Fruit fly (Drosophila melanogaster): ENCODE data around the gene CG7886.

The CG7886 gene

DNA sequence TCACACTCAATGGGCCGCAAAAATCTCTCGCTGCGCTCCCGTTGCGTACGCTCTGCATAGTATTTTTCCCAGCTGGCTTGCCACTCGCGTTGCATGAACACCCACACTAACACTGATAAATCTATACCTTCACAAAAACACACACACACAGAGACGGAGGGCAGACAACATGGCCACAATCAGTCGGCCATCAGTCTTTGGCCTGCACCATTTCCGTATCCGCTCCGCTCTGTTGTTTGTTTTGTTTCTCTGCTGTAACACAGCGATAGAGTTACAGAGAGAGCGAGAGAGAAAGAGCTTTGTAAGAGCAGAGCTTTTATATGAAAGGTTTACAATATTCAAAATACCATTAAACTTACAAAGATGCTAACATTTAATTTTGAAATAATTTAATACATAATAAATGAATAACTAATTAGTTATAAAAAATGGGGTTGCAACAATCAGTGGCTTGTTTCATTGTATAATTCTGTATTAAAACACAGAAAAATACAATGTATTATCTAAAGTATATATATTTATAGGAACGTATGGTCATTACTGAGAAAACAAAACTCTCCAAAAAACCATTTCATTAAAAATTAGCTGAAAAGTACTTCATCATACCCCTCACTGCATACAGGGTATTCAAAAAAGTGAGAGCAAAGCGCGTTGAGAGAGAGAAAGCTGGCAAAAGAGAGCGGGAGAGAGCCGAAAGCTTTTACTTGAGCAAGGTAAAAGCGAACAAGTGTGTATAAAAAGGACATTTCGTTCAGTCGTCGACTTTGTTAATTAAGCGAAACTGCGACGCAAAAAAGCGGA lies 33.3 kb downstream of the CG7886 start, which contains the start of gene CG14853 (continued):
- TF ChIP-seq mam (GFP tag; optimal IDR thresholded peaks at IDR 0.05) = peak; percentile 39
- peak; percentile 48 for TF ChIP-seq kah (GFP tag; optimal IDR thresholded peaks at IDR 0.05)
- peak; percentile 2 for TF ChIP-seq CG18764 (GFP tag; optimal IDR thresholded peaks at IDR 0.05)
- peak; percentile 30 for TF ChIP-seq CG11723 (GFP tag; optimal IDR thresholded peaks at IDR 0.05)
- no peak for TF ChIP-seq CG11560 (tag; IDR thresholded peaks at IDR 0.05)
- peak; percentile 76 for TF ChIP-seq D19A (tag; optimal IDR thresholded peaks at IDR 0.05)
- peak; percentile 33 for TF ChIP-seq dmrt11E (tag; optimal IDR thresholded peaks at IDR 0.05)
- peak; percentile 47 for TF ChIP-seq CG12744 (GFP tag; optimal IDR thresholded peaks at IDR 0.05)
- TF ChIP-seq B-H1 (GFP tag; IDR thresholded peaks at IDR 0.05) = peak; percentile 71
- no peak for TF ChIP-seq CG3995 (GFP tag; optimal IDR thresholded peaks at IDR 0.05)
- TF ChIP-seq CG10147 (GFP tag; optimal IDR thresholded peaks at IDR 0.05) = no peak
- peak; percentile 22 for TF ChIP-seq Lhr (GFP tag; optimal IDR thresholded peaks at IDR 0.05)
- TF ChIP-seq CG4707 (GFP tag; optimal IDR thresholded peaks at IDR 0.05) = peak; percentile 70
- TF ChIP-seq CG17912 (GFP tag; optimal IDR thresholded peaks at IDR 0.05) = peak; percentile 60
- peak; percentile 67; the same call in 2 of the 3 replicates for TF ChIP-seq ase (GFP tag; IDR thresholded peaks at IDR 0.05)
- peak; percentile 60 for TF ChIP-seq Deaf1 (tag; optimal IDR thresholded peaks at IDR 0.05)
- TF ChIP-seq HHEX (GFP tag; optimal IDR thresholded peaks at IDR 0.05) = peak; percentile 57
- TF ChIP-seq CG11504 (tag; optimal IDR thresholded peaks at IDR 0.05) = peak; percentile 81
- no peak for TF ChIP-seq CG8944 (GFP tag; optimal IDR thresholded peaks at IDR 0.05)
- no peak for TF ChIP-seq ftz-f1 (GFP tag; optimal IDR thresholded peaks at IDR 0.05)
- TF ChIP-seq CG9727 (GFP tag; optimal IDR thresholded peaks at IDR 0.05) = peak; percentile 28
- no peak for TF ChIP-seq her (GFP tag; optimal IDR thresholded peaks at IDR 0.05)
- peak; percentile 81 for TF ChIP-seq caup (GFP tag; optimal IDR thresholded peaks at IDR 0.05; ENCODE audit: severe bottlenecking)
- peak; percentile 40 for TF ChIP-seq trh (GFP tag; optimal IDR thresholded peaks at IDR 0.05)
- TF ChIP-seq slou (GFP tag; optimal IDR thresholded peaks at IDR 0.05) = peak; percentile 68
- TF ChIP-seq Dfd (GFP tag; optimal IDR thresholded peaks at IDR 0.05) = no peak
- TF ChIP-seq gcm2 (GFP tag; optimal IDR thresholded peaks at IDR 0.05) = no peak
- peak in 1 of 2 experiments; percentile 45 for TF ChIP-seq Pdp1 (GFP tag; optimal IDR thresholded peaks at IDR 0.05)
- TF ChIP-seq Fer1 (GFP tag; optimal IDR thresholded peaks at IDR 0.05) = peak; percentile 71
- no peak for TF ChIP-seq CG18476 (GFP tag; optimal IDR thresholded peaks at IDR 0.05)
- TF ChIP-seq NFAT (GFP tag; IDR thresholded peaks at IDR 0.05) = peak; percentile 56; the same call in 1 of the 2 replicates
- TF ChIP-seq gfzf (GFP tag; optimal IDR thresholded peaks at IDR 0.05) = no peak
- peak; percentile 23 for TF ChIP-seq Jarid2 (GFP tag; optimal IDR thresholded peaks at IDR 0.05)
- peak; percentile 61 for TF ChIP-seq Rx (GFP tag; IDR thresholded peaks at IDR 0.05)
- TF ChIP-seq ac (GFP tag; optimal IDR thresholded peaks at IDR 0.05) = no peak
- TF ChIP-seq Opbp (GFP tag; IDR thresholded peaks at IDR 0.05; ENCODE audit: partially characterized antibody) = no peak
- TF ChIP-seq CG43689 (GFP tag; IDR thresholded peaks at IDR 0.05) = peak; percentile 58
- peak; percentile 29 for TF ChIP-seq CG8281 (tag; optimal IDR thresholded peaks at IDR 0.05)
- TF ChIP-seq Taf1 (GFP tag; IDR thresholded peaks at IDR 0.05) = no peak
- no peak for TF ChIP-seq en (GFP tag; optimal IDR thresholded peaks at IDR 0.05)
- TF ChIP-seq bsh (GFP tag; optimal IDR thresholded peaks at IDR 0.05) = peak in 1 of 2 experiments; percentile 88
- TF ChIP-seq exex (tag; optimal IDR thresholded peaks at IDR 0.05) = no peak
- peak; percentile 88 for TF ChIP-seq Atf6 (GFP tag; IDR thresholded peaks at IDR 0.05)
- TF ChIP-seq Dp (GFP tag; optimal IDR thresholded peaks at IDR 0.05) = no peak
- TF ChIP-seq knrl (GFP tag; IDR thresholded peaks at IDR 0.05; ENCODE audit: partially characterized antibody) = no peak
- TF ChIP-seq CG6254 (GFP tag; optimal IDR thresholded peaks at IDR 0.05) = peak; percentile 63
- peak; percentile 72 for TF ChIP-seq Abd-B (GFP tag; optimal IDR thresholded peaks at IDR 0.05)
- TF ChIP-seq lmd (GFP tag; IDR thresholded peaks at IDR 0.05) = peak; percentile 78

All from whole organism, embryonic.